Worm (Caenorhabditis elegans): ENCODE data around the gene amdh-1.

- TF ChIP-seq lin-39 (tag; optimal IDR thresholded peaks at IDR 0.05) = no peak
- TF ChIP-seq blmp-1 (tag; optimal IDR thresholded peaks at IDR 0.05; ENCODE audit: insufficient read depth) = no peak
- TF ChIP-seq nhr-23 (tag; optimal IDR thresholded peaks at IDR 0.05) = no peak
- TF ChIP-seq nhr-237 (tag; optimal IDR thresholded peaks at IDR 0.05) = no peak
- TF ChIP-seq elt-3 (tag; optimal IDR thresholded peaks at IDR 0.05) = no peak
- TF ChIP-seq zag-1 (tag; optimal IDR thresholded peaks at IDR 0.05) = no peak
These were observed 27.8 kb downstream of the amdh-1 start for ce11 chrIII:6279453-6279852.
